Worm (Caenorhabditis elegans) whole organism, L1 larva: ENCODE results near the gene rle-1.

Experiments used
- C04F5.9 ChIP-seq: sonication (generic microtip); optimal IDR thresholded peaks from 2 replicates; lab custom pipeline; 2016; ENCODE audit warnings: missing genetic modification characterization, missing compliant biosample characterization
- C34B4.2 ChIP-seq: sonication (generic microtip); optimal IDR thresholded peaks from 2 replicates; lab custom pipeline; 2017; ENCODE audit warnings: mild to moderate bottlenecking, missing genetic modification characterization, missing compliant biosample characterization
- F16B12.6 ChIP-seq: fragments of 150-350 bp; optimal IDR thresholded peaks from 2 replicates; lab custom pipeline; 2014; ENCODE audit warnings: missing biosample characterization, missing genetic modification characterization
- ama-1 ChIP-seq: fragments of 150-350 bp; optimal IDR thresholded peaks from 2 replicates; lab custom pipeline; 2014
- blmp-1 ChIP-seq: fragments of 150-350 bp; optimal IDR thresholded peaks from 2 replicates; lab custom pipeline; 2014; ENCODE audit warnings: missing biosample characterization, missing genetic modification characterization
- ceh-63 ChIP-seq: fragments of 200-800 bp; sonication (Bioruptor generic); optimal IDR thresholded peaks from 2 replicates; lab custom pipeline; 2018; ENCODE audit warnings: mild to moderate bottlenecking, missing genetic modification characterization, missing compliant biosample characterization
- ceh-8 ChIP-seq: fragments of 200-800 bp; sonication (Bioruptor generic); optimal IDR thresholded peaks from 2 replicates; lab custom pipeline; 2018; ENCODE audit warnings: mild to moderate bottlenecking, missing genetic modification characterization, moderate library complexity, missing compliant biosample characterization
- ceh-82 ChIP-seq, 3 experiments: fragments of 150-350 bp in 1 of 3; sonication (generic microtip) in 2 of 3; optimal IDR thresholded peaks; 2 replicates each; lab custom pipeline; 2014 to 2017; ENCODE audit warnings: missing biosample characterization in 3 of 3, missing genetic modification characterization in 3 of 3
- ceh-88 ChIP-seq: fragments of 200-800 bp; sonication (Bioruptor generic); IDR thresholded peaks from 2 replicates; pipeline ENCODE4 v1.3.6; 2022; ENCODE audit warnings: missing genetic modification characterization, missing compliant biosample characterization
- ces-1 ChIP-seq: fragments of 150-350 bp; optimal IDR thresholded peaks from 2 replicates; lab custom pipeline; 2014; ENCODE audit warnings: missing biosample characterization, missing genetic modification reagents, missing genetic modification characterization
- dsc-1 ChIP-seq: sonication (generic microtip); optimal IDR thresholded peaks from 2 replicates; lab custom pipeline; 2016; ENCODE audit warnings: mild to moderate bottlenecking, missing genetic modification characterization, missing compliant biosample characterization
- efl-1 ChIP-seq, 4 experiments: fragments of 150-350 bp; optimal IDR thresholded peaks in 3 of 4; peaks in 1 of 4; 1 replicate in 1 of 4; 2 replicates in 3 of 4; lab custom pipeline; 2014; ENCODE audit warnings: missing biosample characterization in 2 of 4, missing genetic modification characterization in 2 of 4, missing genetic modification reagents in 2 of 4
- egl-13 ChIP-seq: sonication (generic microtip); optimal IDR thresholded peaks from 2 replicates; lab custom pipeline; 2016; ENCODE audit warnings: missing genotype, missing genetic modification reagents, missing genetic modification characterization, missing compliant biosample characterization
- egl-27 ChIP-seq, 2 experiments: fragments of 150-350 bp in 1 of 2; sonication (generic microtip); optimal IDR thresholded peaks; 3 replicates each; lab custom pipeline; 2017 to 2018; ENCODE audit warnings: missing biosample characterization in 2 of 2, missing genetic modification characterization in 2 of 2, missing genetic modification reagents in 2 of 2
- fkh-10 ChIP-seq: sonication (generic microtip); optimal IDR thresholded peaks from 2 replicates; lab custom pipeline; 2017; ENCODE audit warnings: missing biosample characterization, missing genetic modification reagents, missing genetic modification characterization
- fkh-4 ChIP-seq: sonication (generic microtip); optimal IDR thresholded peaks from 2 replicates; lab custom pipeline; 2016; ENCODE audit warnings: missing compliant biosample characterization, missing genetic modification characterization, borderline replicate concordance
- hlh-17 ChIP-seq: fragments of 200-800 bp; sonication (Bioruptor generic); optimal IDR thresholded peaks from 2 replicates; lab custom pipeline; 2018; ENCODE audit warnings: missing genetic modification characterization, mild to moderate bottlenecking, missing compliant biosample characterization, moderate library complexity, borderline replicate concordance
- hpl-2 ChIP-seq: fragments of 150-350 bp; optimal IDR thresholded peaks from 2 replicates; lab custom pipeline; 2014; ENCODE audit warnings: missing biosample characterization, missing genetic modification reagents, missing genetic modification characterization
- isw-1 ChIP-seq: fragments of 200-800 bp; sonication (Bioruptor generic); IDR thresholded peaks from 2 replicates; pipeline ENCODE4 v1.3.6; 2022; ENCODE audit warnings: missing genetic modification characterization, missing compliant biosample characterization
- lin-13 ChIP-seq: fragments of 150-350 bp; optimal IDR thresholded peaks from 2 replicates; lab custom pipeline; 2014; ENCODE audit warnings: missing biosample characterization, missing genetic modification reagents, missing genetic modification characterization
- lin-14 ChIP-seq: fragments of 200-800 bp; sonication (Bioruptor generic); optimal IDR thresholded peaks from 2 replicates; lab custom pipeline; 2018; ENCODE audit warnings: mild to moderate bottlenecking, missing genetic modification characterization, moderate library complexity, missing compliant biosample characterization
- lin-15B ChIP-seq: fragments of 150-350 bp; sonication (generic microtip); optimal IDR thresholded peaks from 3 replicates; lab custom pipeline; 2014; ENCODE audit warnings: missing biosample characterization, missing genetic modification characterization
- lir-3 ChIP-seq: sonication (generic microtip); optimal IDR thresholded peaks from 2 replicates; lab custom pipeline; 2016; ENCODE audit warnings: mild to moderate bottlenecking, missing genetic modification characterization, moderate library complexity, missing compliant biosample characterization; ENCODE audit not compliant: poor library complexity
- lsy-2 ChIP-seq, 2 experiments: fragments of 150-350 bp; optimal IDR thresholded peaks; 2 replicates each; lab custom pipeline; 2014; ENCODE audit warnings: missing biosample characterization in 2 of 2, missing genetic modification characterization in 2 of 2
- mab-9 ChIP-seq: fragments of 200-800 bp; sonication (Bioruptor generic); IDR thresholded peaks from 2 replicates; pipeline ENCODE4 v1.3.6; 2022; ENCODE audit warnings: missing genetic modification reagents, missing genetic modification characterization, missing compliant biosample characterization
- mdl-1 ChIP-seq, 2 experiments: fragments of 150-350 bp; optimal IDR thresholded peaks; 2 replicates each; lab custom pipeline; 2014 to 2017; ENCODE audit warnings: missing biosample characterization in 2 of 2, missing genetic modification characterization in 2 of 2, inconsistent platforms in 1 of 2
- mep-1 ChIP-seq: fragments of 150-350 bp; optimal IDR thresholded peaks from 2 replicates; lab custom pipeline; 2014; ENCODE audit warnings: missing biosample characterization, missing genetic modification characterization
- nhr-11 ChIP-seq: fragments of 150-350 bp; optimal IDR thresholded peaks from 2 replicates; lab custom pipeline; 2014; ENCODE audit warnings: missing biosample characterization, missing genetic modification characterization
- nhr-12 ChIP-seq: sonication (generic microtip); optimal IDR thresholded peaks from 2 replicates; lab custom pipeline; 2017; ENCODE audit warnings: missing biosample characterization, missing genetic modification characterization
- nhr-28 ChIP-seq: fragments of 150-350 bp; optimal IDR thresholded peaks from 2 replicates; lab custom pipeline; 2014; ENCODE audit warnings: missing biosample characterization, missing genetic modification characterization
- nhr-47 ChIP-seq: sonication (generic microtip); optimal IDR thresholded peaks from 2 replicates; lab custom pipeline; 2016; ENCODE audit warnings: mild to moderate bottlenecking, missing genetic modification characterization, moderate library complexity, missing compliant biosample characterization
- nhr-71 ChIP-seq: sonication (generic microtip); optimal IDR thresholded peaks from 2 replicates; lab custom pipeline; 2016; ENCODE audit warnings: mild to moderate bottlenecking, missing genetic modification characterization, moderate library complexity, missing compliant biosample characterization
- nhr-76 ChIP-seq: sonication (generic microtip); optimal IDR thresholded peaks from 2 replicates; lab custom pipeline; 2017; ENCODE audit warnings: missing biosample characterization, missing genetic modification characterization
- nhr-90 ChIP-seq: sonication (generic microtip); optimal IDR thresholded peaks from 2 replicates; lab custom pipeline; 2016; ENCODE audit warnings: mild to moderate bottlenecking, missing genetic modification characterization, missing compliant biosample characterization; ENCODE audit not compliant: poor library complexity
- pag-3 ChIP-seq: sonication (generic microtip); optimal IDR thresholded peaks from 2 replicates; lab custom pipeline; 2017; ENCODE audit warnings: missing genetic modification characterization, mild to moderate bottlenecking, missing compliant biosample characterization, antibody characterized with exemption, borderline replicate concordance; ENCODE audit not compliant: insufficient read depth
- pax-3 ChIP-seq: fragments of 200-800 bp; sonication (Bioruptor generic); optimal IDR thresholded peaks from 2 replicates; lab custom pipeline; 2018; ENCODE audit warnings: mild to moderate bottlenecking, missing genetic modification characterization, moderate library complexity, missing compliant biosample characterization
- snpc-4 ChIP-seq: fragments of 150-350 bp; optimal IDR thresholded peaks from 2 replicates; lab custom pipeline; 2014; ENCODE audit warnings: missing biosample characterization, missing genetic modification characterization
- sup-37 ChIP-seq: fragments of 200-800 bp; sonication (Bioruptor generic); optimal IDR thresholded peaks from 2 replicates; lab custom pipeline; 2018; ENCODE audit warnings: mild to moderate bottlenecking, missing genetic modification characterization, missing compliant biosample characterization
- swsn-7 ChIP-seq: sonication (generic microtip); optimal IDR thresholded peaks from 2 replicates; lab custom pipeline; 2016; ENCODE audit warnings: missing genetic modification characterization, missing compliant biosample characterization
- tbx-2 ChIP-seq: sonication (generic microtip); optimal IDR thresholded peaks from 2 replicates; lab custom pipeline; 2016; ENCODE audit warnings: missing genetic modification characterization, missing compliant biosample characterization
- unc-130 ChIP-seq: fragments of 150-350 bp; optimal IDR thresholded peaks from 2 replicates; lab custom pipeline; 2017; ENCODE audit warnings: missing biosample characterization, missing genetic modification characterization, inconsistent platforms
- unc-86 ChIP-seq: sonication (generic microtip); optimal IDR thresholded peaks from 2 replicates; lab custom pipeline; 2016; ENCODE audit warnings: missing genetic modification characterization, missing compliant biosample characterization
- vab-15 ChIP-seq: sonication (generic microtip); optimal IDR thresholded peaks from 2 replicates; lab custom pipeline; 2017; ENCODE audit warnings: missing genotype, mild to moderate bottlenecking, missing genetic modification characterization, missing compliant biosample characterization
- xbp-1 ChIP-seq: sonication (generic microtip); optimal IDR thresholded peaks from 2 replicates; lab custom pipeline; 2016; ENCODE audit warnings: missing genetic modification characterization, missing compliant biosample characterization
- zip-4 ChIP-seq: fragments of 200-800 bp; sonication (Bioruptor generic); optimal IDR thresholded peaks from 2 replicates; lab custom pipeline; 2018; ENCODE audit warnings: mild to moderate bottlenecking, missing genetic modification characterization, moderate library complexity, missing compliant biosample characterization
- ztf-11 ChIP-seq, 2 experiments: sonication (generic microtip); optimal IDR thresholded peaks; 2 replicates each; lab custom pipeline; 2016 to 2017; ENCODE audit warnings: missing genetic modification characterization in 2 of 2, missing biosample characterization in 1 of 2, missing compliant biosample characterization in 1 of 2
- ztf-4 ChIP-seq: fragments of 150-350 bp; optimal IDR thresholded peaks from 2 replicates; lab custom pipeline; 2014; ENCODE audit warnings: missing biosample characterization, missing genetic modification characterization

rle-1 gene

ce11 chrIII:10895817-10896413, 40.1 kb upstream of the rle-1 start, which contains the start of gene com-1 (continued):
- TF ChIP-seq egl-27 (tag; optimal IDR thresholded peaks at IDR 0.05; lab: Kevin White, UChicago) = no peak
- no peak for TF ChIP-seq ztf-11 (tag; optimal IDR thresholded peaks at IDR 0.05; lab: Kevin White, UChicago)
- TF ChIP-seq fkh-10 = no peak
- TF ChIP-seq hpl-2 (GFP tag; lab: Kevin White, UChicago) = no peak
- TF ChIP-seq lin-14 = no peak
- TF ChIP-seq ces-1 (GFP tag; lab: Kevin White, UChicago) = no peak
- TF ChIP-seq ztf-4 (tag; lab: Kevin White, UChicago) = no peak
- no peak for TF ChIP-seq nhr-28 (tag; lab: Kevin White, UChicago)
- no peak for TF ChIP-seq fkh-4 (tag; lab: Kevin White, UChicago)
- no peak for TF ChIP-seq C34B4.2 (tag; lab: Kevin White, UChicago)
- no peak for TF ChIP-seq isw-1 (GFP tag; lab: Robert Waterston, UW)
- TF ChIP-seq nhr-90 = peak; percentile 3

ce11 chrIII:10902341-10902740, 33.7 kb upstream of the rle-1 start, which contains the start of gene unc-119:
Gene unc-119, plus strand, starts transcription at chrIII:10902641.
- TF ChIP-seq pag-3 (tag; lab: Kevin White, UChicago) = no peak
- no peak for TF ChIP-seq nhr-12
- TF ChIP-seq mab-9 = no peak
- no peak for TF ChIP-seq ceh-8
- no peak for TF ChIP-seq dsc-1
- no peak for TF ChIP-seq ceh-88
- TF ChIP-seq hlh-17 = no peak
- TF ChIP-seq nhr-11 (tag; lab: Kevin White, UChicago) = no peak
- TF ChIP-seq lsy-2 (tag; optimal IDR thresholded peaks at IDR 0.05; lab: Kevin White, UChicago) = no peak
- TF ChIP-seq lin-14 = no peak
- no peak for TF ChIP-seq lin-13 (GFP tag; lab: Kevin White, UChicago)
- TF ChIP-seq sup-37 = no peak
- no peak for TF ChIP-seq nhr-76 (tag; lab: Kevin White, UChicago)

ce11 chrIII:10903009-10903609, 32.9 kb upstream of the rle-1 start:
- TF ChIP-seq unc-86 (tag; lab: Kevin White, UChicago) = peak; percentile 12
- TF ChIP-seq nhr-71 (tag; lab: Kevin White, UChicago) = peak; percentile 73
- TF ChIP-seq ceh-63 (GFP tag; lab: Kevin White, UChicago) = no peak
- TF ChIP-seq mep-1 (tag; lab: Kevin White, UChicago) = peak; percentile 42
- TF ChIP-seq vab-15 (tag; lab: Kevin White, UChicago) = no peak
- peak; percentile 50 for TF ChIP-seq ztf-4 (tag; lab: Kevin White, UChicago)
- peak; percentile 60 for TF ChIP-seq nhr-11 (tag; lab: Kevin White, UChicago)
- no peak for TF ChIP-seq unc-130 (tag; lab: Kevin White, UChicago)
- no peak for TF ChIP-seq C04F5.9 (tag; lab: Kevin White, UChicago)
- TF ChIP-seq ceh-82 (tag; optimal IDR thresholded peaks at IDR 0.05; lab: Kevin White, UChicago) = peak in 1 of 3 experiments; percentile 37
- peak; percentile 45 for TF ChIP-seq swsn-7
- no peak for TF ChIP-seq efl-1 (optimal IDR thresholded peaks at IDR 0.05; lab: Kevin White, UChicago)
- no peak for TF ChIP-seq efl-1 (GFP tag; optimal IDR thresholded peaks at IDR 0.05 in 1 of 2; lab: Kevin White, UChicago)
- peak; percentile 8 for TF ChIP-seq tbx-2 (tag; lab: Kevin White, UChicago)
- no peak for TF ChIP-seq pag-3 (tag; lab: Kevin White, UChicago)
- TF ChIP-seq snpc-4 (tag; lab: Kevin White, UChicago) = no peak
- no peak for TF ChIP-seq blmp-1 (tag; lab: Kevin White, UChicago)
- TF ChIP-seq fkh-4 (tag; lab: Kevin White, UChicago) = no peak
- TF ChIP-seq zip-4 = no peak
- peak; percentile 59 for TF ChIP-seq xbp-1
- TF ChIP-seq nhr-47 (tag; lab: Kevin White, UChicago) = peak; percentile 80
- no peak for TF ChIP-seq lin-15B (tag; lab: Kevin White, UChicago)
- peak; percentile 14 for TF ChIP-seq lir-3 (tag; lab: Kevin White, UChicago)
- TF ChIP-seq F16B12.6 (tag; lab: Kevin White, UChicago) = no peak
- TF ChIP-seq mdl-1 (tag; optimal IDR thresholded peaks at IDR 0.05; lab: Kevin White, UChicago) = no peak
- TF ChIP-seq pax-3 (tag; lab: Kevin White, UChicago) = peak; percentile 80
- no peak for TF ChIP-seq ama-1
- peak; percentile 79 for TF ChIP-seq lin-14
- TF ChIP-seq fkh-10 = peak; percentile 50
- TF ChIP-seq egl-13 (tag; lab: Kevin White, UChicago) = peak; percentile 63
- no peak for TF ChIP-seq sup-37
